Fruit fly (Drosophila melanogaster): ENCODE measurements around the gene CG45066.
A peak's percentile ranks its signal among the peaks of the same experiment; 100 is the strongest.

Gene CG45066

dm6 chr3L:3080084-3080994 lies 30.7 kb downstream of the CG45066 start:
- TF ChIP-seq lola (GFP tag; optimal IDR thresholded peaks at IDR 0.05) (no peak), GATAd (GFP tag; optimal IDR thresholded peaks at IDR 0.05) (no peak), dmrt93B (GFP tag; optimal IDR thresholded peaks at IDR 0.05) (peak; percentile 27), OdsH (GFP tag; optimal IDR thresholded peaks at IDR 0.05) (no peak), Hr78 (GFP tag; optimal IDR thresholded peaks at IDR 0.05) (no peak), HLH106 (tag; optimal IDR thresholded peaks at IDR 0.05) (peak; percentile 16), h (GFP tag; optimal IDR thresholded peaks at IDR 0.05) (peak; percentile 2), fru (GFP tag; optimal IDR thresholded peaks at IDR 0.05) (no peak), Mio (GFP tag; optimal IDR thresholded peaks at IDR 0.05) (no peak), Hr83 (GFP tag; optimal IDR thresholded peaks at IDR 0.05; ENCODE audit: poor library complexity, severe bottlenecking) (peak; percentile 32)

- TF ChIP-seq Abd-B (GFP tag; optimal IDR thresholded peaks at IDR 0.05) (no peak), N (GFP tag; optimal IDR thresholded peaks at IDR 0.05) (no peak), Hr78 (GFP tag; optimal IDR thresholded peaks at IDR 0.05) (no peak)
Observed at dm6 chr3L:3079156-3079495, 31.9 kb downstream of the CG45066 start.

dm6 chr3L:3078398-3079155 lies 32.5 kb downstream of the CG45066 start:
- TF ChIP-seq CrebA (GFP tag; optimal IDR thresholded peaks at IDR 0.05; ENCODE audit: borderline replicate concordance) (no peak), dl (GFP tag; optimal IDR thresholded peaks at IDR 0.05; ENCODE audit: insufficient read depth in 1 of 2, partially characterized antibody in 2 of 2) (no peak), lola (GFP tag; optimal IDR thresholded peaks at IDR 0.05) (no peak), CG32264 (GFP tag; optimal IDR thresholded peaks at IDR 0.05) (no peak), Myc (optimal IDR thresholded peaks at IDR 0.05) (no peak), Mio (GFP tag; optimal IDR thresholded peaks at IDR 0.05) (no peak), pan (optimal IDR thresholded peaks at IDR 0.05) (no peak), HLH106 (tag; optimal IDR thresholded peaks at IDR 0.05) (peak; percentile 46), Dfd (GFP tag; optimal IDR thresholded peaks at IDR 0.05) (no peak), Dif (GFP tag; optimal IDR thresholded peaks at IDR 0.05; ENCODE audit: partially characterized antibody) (no peak), br (GFP tag; optimal IDR thresholded peaks at IDR 0.05) (peak; percentile 45), Rel (GFP tag; optimal IDR thresholded peaks at IDR 0.05) (no peak), Rel (tag; optimal IDR thresholded peaks at IDR 0.05) (peak; percentile 85), Jra (GFP tag; optimal IDR thresholded peaks at IDR 0.05) (no peak), Sp1 (GFP tag; optimal IDR thresholded peaks at IDR 0.05) (peak; percentile 20), h (GFP tag; optimal IDR thresholded peaks at IDR 0.05) (peak; percentile 41), Hr83 (GFP tag; optimal IDR thresholded peaks at IDR 0.05; ENCODE audit: poor library complexity, severe bottlenecking) (peak; percentile 40), foxo (GFP tag; optimal IDR thresholded peaks at IDR 0.05) (peak in 1 of 2 experiments; percentile 15), OdsH (GFP tag; optimal IDR thresholded peaks at IDR 0.05) (peak; percentile 32), GATAd (GFP tag; optimal IDR thresholded peaks at IDR 0.05) (no peak), tai (GFP tag; optimal IDR thresholded peaks at IDR 0.05) (no peak), sage (GFP tag; optimal IDR thresholded peaks at IDR 0.05) (no peak), ey (GFP tag; optimal IDR thresholded peaks at IDR 0.05) (peak; percentile 31), brk (GFP tag; optimal IDR thresholded peaks at IDR 0.05) (peak; percentile 31), rgr (GFP tag; optimal IDR thresholded peaks at IDR 0.05) (peak; percentile 39), dmrt93B (GFP tag; optimal IDR thresholded peaks at IDR 0.05) (peak; percentile 16), CG9705 (GFP tag; optimal IDR thresholded peaks at IDR 0.05) (peak; percentile 11), usp (GFP tag; optimal IDR thresholded peaks at IDR 0.05) (no peak), Hr78 (GFP tag; optimal IDR thresholded peaks at IDR 0.05) (no peak), psq (GFP tag; optimal IDR thresholded peaks at IDR 0.05) (peak; percentile 9), Abd-B (GFP tag; optimal IDR thresholded peaks at IDR 0.05) (no peak), fru (GFP tag; optimal IDR thresholded peaks at IDR 0.05) (peak; percentile 17)
